Worm (Caenorhabditis elegans) whole organism, L4/young adult: ENCODE measurements around the gene mtss-1.

ENCODE experiments used
- W03F9.2 ChIP-seq: fragments of 150-350 bp; optimal IDR thresholded peaks from 2 replicates; lab custom pipeline; 2014; ENCODE audit warnings: missing biosample characterization, missing genetic modification characterization
- dao-5 ChIP-seq: sonication (generic microtip); optimal IDR thresholded peaks from 2 replicates; lab custom pipeline; 2016; ENCODE audit warnings: missing genotype, missing genetic modification characterization, moderate library complexity, missing compliant biosample characterization
- him-1 ChIP-seq: sonication (generic microtip); optimal IDR thresholded peaks from 2 replicates; lab custom pipeline; 2016; ENCODE audit warnings: missing genotype, missing genetic modification reagents, missing genetic modification characterization, missing compliant biosample characterization

Gene mtss-1

ce11 chrIII:8739786-8740185 is 28.3 kb upstream of the mtss-1 start:
- TF ChIP-seq him-1 (tag; lab: Kevin White, UChicago) (no peak), W03F9.2 (no peak), dao-5 (tag; lab: Kevin White, UChicago) (no peak)

- TF ChIP-seq dao-5 (tag; lab: Kevin White, UChicago) (no peak), W03F9.2 (peak; percentile 91), him-1 (tag; lab: Kevin White, UChicago) (peak; percentile 93)
Measured at ce11 chrIII:8741276-8741860, 26.7 kb upstream of the mtss-1 start, which contains the start of gene pdhk-2. TSS of gene pdhk-2 (minus strand) at chrIII:8741412.

ce11 chrIII:8741955-8742354 is 26.2 kb upstream of the mtss-1 start:
- TF ChIP-seq him-1 (tag; lab: Kevin White, UChicago), result no peak
- TF ChIP-seq dao-5 (tag; lab: Kevin White, UChicago), result no peak
- no peak for TF ChIP-seq W03F9.2

ce11 chrIII:8742584-8742983 is 25.5 kb upstream of the mtss-1 start:
- TF ChIP-seq him-1 (tag; lab: Kevin White, UChicago), result no peak
- TF ChIP-seq W03F9.2, result no peak
- no peak for TF ChIP-seq dao-5 (tag; lab: Kevin White, UChicago)

ce11 chrIII:8743796-8744404 is 24.2 kb upstream of the mtss-1 start, which contains the start of gene ZK370.6:
TSS of gene ZK370.6 (minus strand) at chrIII:8743846.
- TF ChIP-seq dao-5 (tag; lab: Kevin White, UChicago) (no peak), him-1 (tag; lab: Kevin White, UChicago) (no peak), W03F9.2 (no peak)

ce11 chrIII:8744765-8745164 is 23.3 kb upstream of the mtss-1 start:
- TF ChIP-seq dao-5 (tag; lab: Kevin White, UChicago), result no peak
- no peak for TF ChIP-seq him-1 (tag; lab: Kevin White, UChicago)
- no peak for TF ChIP-seq W03F9.2

- TF ChIP-seq W03F9.2, result no peak
- no peak for TF ChIP-seq him-1 (tag; lab: Kevin White, UChicago)
- no peak for TF ChIP-seq dao-5 (tag; lab: Kevin White, UChicago)
Measured at ce11 chrIII:8745214-8745613, 22.9 kb upstream of the mtss-1 start.

- TF ChIP-seq him-1 (tag; lab: Kevin White, UChicago) (no peak), dao-5 (tag; lab: Kevin White, UChicago) (no peak), W03F9.2 (no peak)
Measured at ce11 chrIII:8748620-8749019, 19.5 kb upstream of the mtss-1 start.

ce11 chrIII:8749487-8749886 is 18.6 kb upstream of the mtss-1 start, which contains the start of gene sma-2:
TSS of gene sma-2 (plus strand) at chrIII:8749680.
- no peak for TF ChIP-seq him-1 (tag; lab: Kevin White, UChicago)
- no peak for TF ChIP-seq dao-5 (tag; lab: Kevin White, UChicago)
- no peak for TF ChIP-seq W03F9.2

- no peak for TF ChIP-seq dao-5 (tag; lab: Kevin White, UChicago)
- TF ChIP-seq him-1 (tag; lab: Kevin White, UChicago), result no peak
- no peak for TF ChIP-seq W03F9.2
Measured at ce11 chrIII:8750606-8751005, 17.5 kb upstream of the mtss-1 start, which contains the start of gene ugtp-1. TSS of gene ugtp-1 (minus strand) at chrIII:8750706.

ce11 chrIII:8754682-8755081 is 13.4 kb upstream of the mtss-1 start, which contains the start of gene tomm-70:
TSS of gene tomm-70 (minus strand) at chrIII:8754750.
- TF ChIP-seq dao-5 (tag; lab: Kevin White, UChicago) (no peak), him-1 (tag; lab: Kevin White, UChicago) (no peak), W03F9.2 (no peak)

- TF ChIP-seq him-1 (tag; lab: Kevin White, UChicago), result no peak
- no peak for TF ChIP-seq W03F9.2
- TF ChIP-seq dao-5 (tag; lab: Kevin White, UChicago), result no peak
Measured at ce11 chrIII:8761040-8761654, 7.0 kb upstream of the mtss-1 start, which contains the start of gene aak-1. TSS of gene aak-1 (minus strand) at chrIII:8761090.

ce11 chrIII:8762016-8762415 is 6.1 kb upstream of the mtss-1 start:
- TF ChIP-seq W03F9.2 (no peak), him-1 (tag; lab: Kevin White, UChicago) (no peak), dao-5 (tag; lab: Kevin White, UChicago) (no peak)

- TF ChIP-seq W03F9.2 (no peak), him-1 (tag; lab: Kevin White, UChicago) (no peak), dao-5 (tag; lab: Kevin White, UChicago) (no peak)
Measured at ce11 chrIII:8763111-8763510, 5.0 kb upstream of the mtss-1 start.
